Worm (Caenorhabditis elegans): ENCODE data around the gene bath-24.
"Not testable (repeated sequence)": the region's sequence is repeated elsewhere in the genome, so short reads cannot be mapped to it uniquely, and the experiment has no call there.

bath-24 gene

ce11 chrII:2012698-2013097, 32.7 kb downstream of the bath-24 start, which contains the start of gene F59H6.15:
F59H6.15 (plus strand) TSS chrII:2012998.
- TF ChIP-seq nhr-11 (tag; optimal IDR thresholded peaks at IDR 0.05) (no peak), F13H6.1 (tag; optimal IDR thresholded peaks at IDR 0.05) (no peak), C34F6.9 (tag; optimal IDR thresholded peaks at IDR 0.05) (no peak), snpc-4 (tag; optimal IDR thresholded peaks at IDR 0.05) (no peak), ama-1 (optimal IDR thresholded peaks at IDR 0.05) (no peak), lsy-2 (tag; optimal IDR thresholded peaks at IDR 0.05) (no peak), nhr-21 (tag; optimal IDR thresholded peaks at IDR 0.05) (no peak), nhr-10 (tag; optimal IDR thresholded peaks at IDR 0.05) (no peak), alr-1 (tag; optimal IDR thresholded peaks at IDR 0.05) (no peak), lin-39 (tag; optimal IDR thresholded peaks at IDR 0.05) (no peak), ztf-11 (tag; optimal IDR thresholded peaks at IDR 0.05) (no peak), skn-1 (tag; optimal IDR thresholded peaks at IDR 0.05) (no peak), elt-1 (tag; optimal IDR thresholded peaks at IDR 0.05) (no peak), sem-4 (tag; optimal IDR thresholded peaks at IDR 0.05) (no peak), ZK546.5 (tag; optimal IDR thresholded peaks at IDR 0.05) (no peak), R02D3.7 (tag; optimal IDR thresholded peaks at IDR 0.05) (no peak), crh-2 (tag; optimal IDR thresholded peaks at IDR 0.05) (no peak), Y55F3AM.14 (GFP tag; optimal IDR thresholded peaks at IDR 0.05) (no peak)

- TF ChIP-seq alr-1 (tag; optimal IDR thresholded peaks at IDR 0.05) (no peak), peb-1 (tag; optimal IDR thresholded peaks at IDR 0.05) (no peak), C34F6.9 (tag; optimal IDR thresholded peaks at IDR 0.05) (no peak), Y55F3AM.14 (GFP tag; optimal IDR thresholded peaks at IDR 0.05) (no peak), ztf-11 (tag; optimal IDR thresholded peaks at IDR 0.05) (no peak), lin-11 (tag; optimal IDR thresholded peaks at IDR 0.05) (no peak), nhr-6 (tag; optimal IDR thresholded peaks at IDR 0.05) (no peak), nhr-129 (tag; optimal IDR thresholded peaks at IDR 0.05) (no peak), mab-5 (tag; optimal IDR thresholded peaks at IDR 0.05) (no peak), snpc-4 (tag; optimal IDR thresholded peaks at IDR 0.05) (no peak), unc-62 (GFP tag; optimal IDR thresholded peaks at IDR 0.05) (no peak), ceh-82 (tag; optimal IDR thresholded peaks at IDR 0.05) (no peak)
Measured at ce11 chrII:2011179-2011578, 34.2 kb downstream of the bath-24 start.

ce11 chrII:2000720-2001119, 44.7 kb downstream of the bath-24 start, which contains the start of gene ceh-84:
ceh-84 (minus strand) TSS chrII:2000820.
- not testable (repeated sequence) for TF ChIP-seq lsy-2, R02D3.7, mab-5 (tag; optimal IDR thresholded peaks at IDR 0.05)

ce11 chrII:1998561-1998960, 46.8 kb downstream of the bath-24 start, which contains the start of gene math-19:
math-19 (plus strand) TSS chrII:1998861.
- TF ChIP-seq nhr-6 (tag; optimal IDR thresholded peaks at IDR 0.05); ztf-1 (GFP tag; conservative IDR thresholded peaks at IDR 0.05); gmeb-1 (tag; optimal IDR thresholded peaks at IDR 0.05): not testable (repeated sequence)

ce11 chrII:1996237-1996636, 49.2 kb downstream of the bath-24 start, which contains the start of gene math-20:
math-20 (plus strand) TSS chrII:1996537.
- no peak for TF ChIP-seq nhr-237 (tag; optimal IDR thresholded peaks at IDR 0.05)
- no peak for TF ChIP-seq lin-13 (GFP tag; optimal IDR thresholded peaks at IDR 0.05)
- no peak for TF ChIP-seq mbf-1 (tag; optimal IDR thresholded peaks at IDR 0.05)
- TF ChIP-seq ZK546.5 (tag; optimal IDR thresholded peaks at IDR 0.05), result no peak
- TF ChIP-seq elt-3 (tag; optimal IDR thresholded peaks at IDR 0.05), result no peak
- no peak for TF ChIP-seq snpc-4 (tag; optimal IDR thresholded peaks at IDR 0.05)
- no peak for TF ChIP-seq crh-2 (tag; optimal IDR thresholded peaks at IDR 0.05)
- no peak for TF ChIP-seq nhr-23 (tag; optimal IDR thresholded peaks at IDR 0.05)
- TF ChIP-seq blmp-1 (tag; optimal IDR thresholded peaks at IDR 0.05; ENCODE audit: insufficient read depth), result no peak
- no peak for TF ChIP-seq F13H6.1 (tag; optimal IDR thresholded peaks at IDR 0.05)
- TF ChIP-seq nhr-77 (tag; optimal IDR thresholded peaks at IDR 0.05), result no peak
- TF ChIP-seq ztf-4 (tag; optimal IDR thresholded peaks at IDR 0.05), result no peak
- TF ChIP-seq ztf-11 (tag; optimal IDR thresholded peaks at IDR 0.05), result no peak
- no peak for TF ChIP-seq lsy-2 (tag; optimal IDR thresholded peaks at IDR 0.05)
- TF ChIP-seq aly-2 (tag; optimal IDR thresholded peaks at IDR 0.05), result no peak

Data from whole organism, L2 larva.